Fruit fly (Drosophila melanogaster) whole organism, larva: ENCODE results near the gene CG13786.

ENCODE experiments used
- noc ChIP-seq: fragments of 200-800 bp; sonication (Bioruptor generic); optimal IDR thresholded peaks from 3 replicates; lab custom pipeline; 2019; ENCODE audit warnings: missing biosample characterization, mild to moderate bottlenecking, missing genetic modification characterization, moderate library complexity

Gene CG13786

DNA sequence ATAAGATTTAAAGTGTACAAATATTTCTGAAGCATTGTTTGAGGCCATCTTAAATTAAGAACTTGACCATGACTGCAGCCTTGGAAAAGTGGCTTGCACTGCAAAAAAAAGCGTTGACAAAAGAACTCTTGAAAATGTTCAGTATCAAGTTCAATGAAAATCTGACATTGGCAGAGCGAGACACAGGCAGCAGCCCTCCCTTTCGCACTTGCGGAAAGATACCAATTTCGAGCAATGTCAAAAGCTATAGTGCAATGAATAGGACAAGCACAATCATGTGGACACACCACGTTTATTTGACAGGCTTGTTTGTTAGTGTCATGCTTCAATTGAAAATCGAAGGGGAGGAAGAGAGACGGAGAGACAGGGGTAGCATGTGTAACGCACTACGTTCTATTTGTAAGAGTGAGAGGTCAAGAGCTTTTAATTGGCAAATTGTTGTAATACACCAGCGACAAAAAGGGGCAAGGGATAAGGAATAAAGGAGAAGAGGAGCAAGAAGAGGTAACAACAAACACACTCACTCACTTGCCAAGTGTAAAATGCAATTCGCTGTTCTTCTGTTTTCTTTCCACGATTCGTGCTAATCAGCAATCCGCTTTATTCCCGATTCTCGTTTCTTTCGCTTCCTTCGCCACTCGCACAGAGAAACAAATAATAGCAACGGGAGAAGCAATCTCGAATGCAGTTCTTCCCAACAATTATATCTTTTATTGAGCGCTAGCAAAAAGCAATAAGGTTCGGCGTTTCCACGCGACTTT lies 49.2 kb downstream of the CG13786 start:
- TF ChIP-seq noc, result no peak
